Worm (Caenorhabditis elegans): ENCODE data around the gene W02H3.3.

- no peak for TF ChIP-seq flt-1 (GFP tag; IDR thresholded peaks at IDR 0.05)
- TF ChIP-seq ets-7 (tag; optimal IDR thresholded peaks at IDR 0.05) = no peak
- no peak for TF ChIP-seq tbx-11 (GFP tag; IDR thresholded peaks at IDR 0.05)
Observed at ce11 chrX:11098086-11098485, at the start of gene W02H3.3.

All from whole organism, early embryonic.